Worm (Caenorhabditis elegans): ENCODE measurements around the gene npr-38.
A peak's percentile ranks its signal among the peaks of the same experiment; 100 is the strongest.

Gene npr-38

ce11 chrX:6279625-6280024 lies 31.9 kb upstream of the npr-38 start, which contains the start of gene col-166:
Gene col-166, plus strand, starts transcription at chrX:6280016.
- TF ChIP-seq ets-4 (GFP tag; optimal IDR thresholded peaks at IDR 0.05) (no peak), Y95B8A.8 (GFP tag; IDR thresholded peaks at IDR 0.05) (no peak), atf-7 (tag; optimal IDR thresholded peaks at IDR 0.05) (no peak), snpc-4 (GFP tag; optimal IDR thresholded peaks at IDR 0.05) (no peak), snpc-4 (tag; optimal IDR thresholded peaks at IDR 0.05) (no peak), B0019.2 (GFP tag; conservative IDR thresholded peaks at IDR 0.05) (no peak), chd-7 (tag; optimal IDR thresholded peaks at IDR 0.05) (no peak), egrh-3 (GFP tag; IDR thresholded peaks at IDR 0.05) (no peak), K11D2.4 (GFP tag; IDR thresholded peaks at IDR 0.05) (no peak)

ce11 chrX:6280272-6280791 lies 31.2 kb upstream of the npr-38 start:
- TF ChIP-seq zfh-2 (GFP tag; conservative IDR thresholded peaks at IDR 0.05) (0 out of 2 replicates have a peak, but pooled peaks have one; percentile 28), egrh-3 (GFP tag; IDR thresholded peaks at IDR 0.05) (peak; percentile 92)

ce11 chrX:6280998-6281397 lies 30.5 kb upstream of the npr-38 start:
- TF ChIP-seq attf-3 (GFP tag; conservative IDR thresholded peaks at IDR 0.05): no peak

- TF ChIP-seq let-607 (tag; optimal IDR thresholded peaks at IDR 0.05) (peak in 1 of 2 experiments; percentile 48), F57C9.4 (tag; optimal IDR thresholded peaks at IDR 0.05) (no peak), madf-8 (GFP tag; conservative IDR thresholded peaks at IDR 0.05) (no peak), ccch-3 (GFP tag; optimal IDR thresholded peaks at IDR 0.05) (no peak), D2030.7 (GFP tag; IDR thresholded peaks at IDR 0.05) (peak; percentile 72), egl-18 (GFP tag; IDR thresholded peaks at IDR 0.05) (0 out of 2 replicates have a peak, but pooled peaks have one; percentile 42), pha-4 (tag; optimal IDR thresholded peaks at IDR 0.05) (no peak), Y56A3A.18 (GFP tag; IDR thresholded peaks at IDR 0.05) (peak; percentile 79), ztf-22 (GFP tag; optimal IDR thresholded peaks at IDR 0.05) (no peak), F57A8.1 (GFP tag; optimal IDR thresholded peaks at IDR 0.05) (peak; percentile 71), nhr-120 (GFP tag; IDR thresholded peaks at IDR 0.05) (no peak), rpc-1 (optimal IDR thresholded peaks at IDR 0.05) (peak; percentile 97), rpc-1 (tag; optimal IDR thresholded peaks at IDR 0.05) (peak; percentile 100), sdz-38 (tag; optimal IDR thresholded peaks at IDR 0.05) (no peak), lin-35 (GFP tag; optimal IDR thresholded peaks at IDR 0.05) (peak in 1 of 3 experiments; percentile 46), egrh-3 (GFP tag; IDR thresholded peaks at IDR 0.05) (no peak), madf-3 (GFP tag; IDR thresholded peaks at IDR 0.05) (0 out of 2 replicates have a peak, but pooled peaks have one; percentile 49), lin-26 (GFP tag; IDR thresholded peaks at IDR 0.05) (peak; percentile 97), ceh-58 (GFP tag; IDR thresholded peaks at IDR 0.05) (no peak), ztf-6 (GFP tag; IDR thresholded peaks at IDR 0.05) (no peak), dpff-1 (tag; optimal IDR thresholded peaks at IDR 0.05) (no peak), cebp-2 (GFP tag; IDR thresholded peaks at IDR 0.05) (0 out of 2 replicates have a peak, but pooled peaks have one; percentile 88), mxl-1 (tag; optimal IDR thresholded peaks at IDR 0.05) (peak; percentile 90), nfya-1 (tag; optimal IDR thresholded peaks at IDR 0.05; ENCODE audit: borderline replicate concordance, insufficient read depth) (no peak), lin-54 (GFP tag; optimal IDR thresholded peaks at IDR 0.05) (peak; percentile 42), athp-1 (tag; optimal IDR thresholded peaks at IDR 0.05) (peak; percentile 45), B0019.2 (GFP tag; conservative IDR thresholded peaks at IDR 0.05) (no peak), F10E7.11 (tag; optimal IDR thresholded peaks at IDR 0.05) (no peak), F22D6.2 (tag; optimal IDR thresholded peaks at IDR 0.05) (no peak), ets-4 (GFP tag; optimal IDR thresholded peaks at IDR 0.05) (no peak), chd-7 (tag; optimal IDR thresholded peaks at IDR 0.05) (peak; percentile 69), nhr-90 (tag; optimal IDR thresholded peaks at IDR 0.05) (peak; percentile 76), nfya-2 (GFP tag; IDR thresholded peaks at IDR 0.05) (no peak), gei-17 (GFP tag; optimal IDR thresholded peaks at IDR 0.05) (no peak), madf-6 (GFP tag; IDR thresholded peaks at IDR 0.05) (peak; percentile 58), zim-3 (tag; optimal IDR thresholded peaks at IDR 0.05) (peak; percentile 19)
Measured at ce11 chrX:6286154-6286553, 25.3 kb upstream of the npr-38 start.

Data from whole organism, young adult.